Fruit fly (Drosophila melanogaster) whole organism, embryonic: ENCODE measurements around the gene CG7402.

Source experiments
- CG11247 ChIP-seq: fragments of 200-800 bp; sonication (Bioruptor generic); IDR thresholded peaks from 2 replicates; pipeline ENCODE4 v1.3.6; 2022; ENCODE audit warnings: missing biosample characterization, missing genetic modification characterization
- CG12155 ChIP-seq: fragments of 200-800 bp; sonication (Bioruptor generic); optimal IDR thresholded peaks from 3 replicates; lab custom pipeline; 2016; ENCODE audit warnings: missing biosample characterization, missing genetic modification characterization
- CG12219 ChIP-seq: fragments of 200-800 bp; sonication (Bioruptor generic); optimal IDR thresholded peaks from 3 replicates; lab custom pipeline; 2018; ENCODE audit warnings: missing biosample characterization, mild to moderate bottlenecking, missing genetic modification characterization
- CG12659 ChIP-seq: fragments of 200-800 bp; sonication (Bioruptor generic); optimal IDR thresholded peaks from 3 replicates; lab custom pipeline; 2017; ENCODE audit warnings: mild to moderate bottlenecking, missing biosample characterization, missing genetic modification reagents, missing genetic modification characterization
- CG13775 ChIP-seq: fragments of 200-800 bp; sonication (Bioruptor generic); optimal IDR thresholded peaks from 3 replicates; lab custom pipeline; 2017; ENCODE audit warnings: missing biosample characterization, mild to moderate bottlenecking, missing genetic modification characterization
- CG14050 ChIP-seq: fragments of 200-800 bp; sonication (Bioruptor generic); IDR thresholded peaks from 3 replicates; pipeline ENCODE4 v1.3.6; 2022; ENCODE audit warnings: missing biosample characterization, missing genetic modification characterization
- CG14441 ChIP-seq: fragments of 200-800 bp; sonication (Bioruptor generic); IDR thresholded peaks from 2 replicates; pipeline ENCODE4 v1.3.6; 2022; ENCODE audit warnings: missing biosample characterization, missing genetic modification characterization
- CG15269 ChIP-seq: fragments of 200-800 bp; sonication (Bioruptor generic); optimal IDR thresholded peaks from 2 replicates; lab custom pipeline; 2018; ENCODE audit warnings: missing biosample characterization, mild to moderate bottlenecking, missing genetic modification characterization, moderate library complexity
- CG15601 ChIP-seq: fragments of 200-800 bp; sonication (Bioruptor generic); optimal IDR thresholded peaks from 3 replicates; lab custom pipeline; 2019; ENCODE audit warnings: missing biosample characterization, mild to moderate bottlenecking, missing genetic modification characterization, moderate library complexity
- CG15696 ChIP-seq: fragments of 200-800 bp; sonication (Bioruptor generic); optimal IDR thresholded peaks from 2 replicates; lab custom pipeline; 2019; ENCODE audit warnings: missing biosample characterization, mild to moderate bottlenecking, missing genetic modification characterization, moderate library complexity
- CG17912 ChIP-seq: fragments of 200-800 bp; sonication (Bioruptor generic); optimal IDR thresholded peaks from 2 replicates; lab custom pipeline; 2018; ENCODE audit warnings: missing biosample characterization, mild to moderate bottlenecking, missing genetic modification characterization
- CG30020 ChIP-seq: fragments of 200-800 bp; optimal IDR thresholded peaks from 2 replicates; lab custom pipeline; 2019; ENCODE audit warnings: missing biosample characterization, mild to moderate bottlenecking, missing genetic modification characterization, moderate library complexity
- CG30431 ChIP-seq: fragments of 200-800 bp; sonication (Bioruptor generic); optimal IDR thresholded peaks from 2 replicates; lab custom pipeline; 2017; ENCODE audit warnings: missing biosample characterization, missing genetic modification characterization
- CG31224 ChIP-seq: fragments of 200-800 bp; sonication (Bioruptor generic); IDR thresholded peaks from 2 replicates; pipeline ENCODE4 v1.3.6; 2022; ENCODE audit warnings: missing biosample characterization, missing genetic modification characterization
- CG4730 ChIP-seq: fragments of 200-800 bp; sonication (Bioruptor generic); IDR thresholded peaks from 2 replicates; pipeline ENCODE4 v1.3.6; 2022; ENCODE audit warnings: missing biosample characterization, missing genetic modification characterization
- CG7372 ChIP-seq: fragments of 200-800 bp; sonication (Bioruptor generic); IDR thresholded peaks from 2 replicates; pipeline ENCODE4 v1.3.6; 2022; ENCODE audit warnings: missing biosample characterization, missing genetic modification characterization
- CG8478 ChIP-seq: fragments of >200 bp; optimal IDR thresholded peaks from 2 replicates; lab custom pipeline; 2018
- CG9876 ChIP-seq: fragments of 200-800 bp; sonication (Bioruptor generic); optimal IDR thresholded peaks from 2 replicates; lab custom pipeline; 2016; ENCODE audit warnings: missing biosample characterization, missing genetic modification characterization
- ERR ChIP-seq: fragments of 200-800 bp; sonication (Bioruptor generic); optimal IDR thresholded peaks from 2 replicates; lab custom pipeline; 2016; ENCODE audit warnings: missing biosample characterization, missing genetic modification characterization
- GATAe ChIP-seq: fragments of 200-800 bp; sonication (Bioruptor generic); conservative IDR thresholded peaks from 2 replicates; pipeline ENCODE4 v1.3.6; 2022; ENCODE audit warnings: missing biosample characterization, missing genetic modification characterization
- Gsc ChIP-seq: fragments of 200-800 bp; sonication (Bioruptor generic); IDR thresholded peaks from 2 replicates; pipeline ENCODE4 v1.3.6; 2022; ENCODE audit warnings: missing biosample characterization, missing genetic modification characterization
- H15 ChIP-seq: fragments of 200-800 bp; sonication (Bioruptor generic); IDR thresholded peaks from 3 replicates; pipeline ENCODE4 v1.3.6; 2022; ENCODE audit warnings: missing biosample characterization, missing genetic modification characterization
- HLH3B ChIP-seq: fragments of 200-800 bp; sonication (Bioruptor generic); IDR thresholded peaks from 2 replicates; pipeline ENCODE4 v1.3.6; 2022; ENCODE audit warnings: missing biosample characterization, missing genetic modification characterization
- Jarid2 ChIP-seq: fragments of 200-800 bp; sonication (Bioruptor generic); optimal IDR thresholded peaks from 3 replicates; lab custom pipeline; 2017; ENCODE audit warnings: mild to moderate bottlenecking, missing biosample characterization, missing genetic modification reagents, missing genetic modification characterization
- Nf-YB ChIP-seq: fragments of 200-800 bp; sonication (Bioruptor generic); optimal IDR thresholded peaks from 3 replicates; lab custom pipeline; 2019; ENCODE audit warnings: missing biosample characterization, mild to moderate bottlenecking, missing genetic modification characterization, moderate library complexity
- Poxn ChIP-seq: fragments of 200-800 bp; sonication (Bioruptor generic); IDR thresholded peaks from 2 replicates; pipeline ENCODE4 v1.3.6; 2022; ENCODE audit warnings: missing biosample characterization, missing genetic modification characterization
- Rx ChIP-seq: fragments of 200-800 bp; sonication (Bioruptor generic); IDR thresholded peaks from 2 replicates; pipeline ENCODE4 v1.3.6; 2022; ENCODE audit warnings: missing biosample characterization, missing genetic modification characterization
- Sin3A ChIP-seq: fragments of >200 bp; optimal IDR thresholded peaks from 2 replicates; lab custom pipeline; 2018
- Sry-β ChIP-seq: fragments of 200-800 bp; sonication (Bioruptor generic); optimal IDR thresholded peaks from 2 replicates; lab custom pipeline; 2018; ENCODE audit warnings: missing biosample characterization, mild to moderate bottlenecking, missing genetic modification characterization, moderate library complexity
- Usf ChIP-seq: fragments of 200-800 bp; sonication (Bioruptor generic); optimal IDR thresholded peaks from 2 replicates; lab custom pipeline; 2017; ENCODE audit warnings: missing genotype, missing biosample characterization, missing genetic modification characterization
- cato ChIP-seq: fragments of 200-800 bp; sonication (Bioruptor generic); optimal IDR thresholded peaks from 2 replicates; lab custom pipeline; 2016; ENCODE audit warnings: missing biosample characterization, missing genetic modification characterization, borderline replicate concordance
- croc ChIP-seq: fragments of 200-800 bp; sonication (Bioruptor generic); conservative IDR thresholded peaks from 3 replicates; pipeline ENCODE4 v1.3.6; 2022; ENCODE audit warnings: missing biosample characterization, missing genetic modification characterization
- crol ChIP-seq: fragments of 200-800 bp; sonication (Bioruptor generic); IDR thresholded peaks from 2 replicates; pipeline ENCODE4 v1.3.6; 2022; ENCODE audit warnings: missing biosample characterization, missing genetic modification characterization
- gsb-n ChIP-seq: fragments of 200-800 bp; sonication (Bioruptor generic); optimal IDR thresholded peaks from 3 replicates; lab custom pipeline; 2018; ENCODE audit warnings: missing biosample characterization, mild to moderate bottlenecking, missing genetic modification characterization
- h ChIP-seq: fragments of >200 bp; optimal IDR thresholded peaks from 2 replicates; lab custom pipeline; 2017
- jumu ChIP-seq: fragments of 200-800 bp; sonication (Bioruptor generic); optimal IDR thresholded peaks from 3 replicates; lab custom pipeline; 2016; ENCODE audit warnings: missing biosample characterization, missing genetic modification characterization
- ken ChIP-seq: fragments of 200-800 bp; sonication (Bioruptor generic); IDR thresholded peaks from 3 replicates; pipeline ENCODE4 v1.3.6; 2022; ENCODE audit warnings: missing biosample characterization, missing genetic modification characterization
- kni ChIP-seq: fragments of 200-800 bp; sonication (Bioruptor generic); optimal IDR thresholded peaks from 3 replicates; lab custom pipeline; 2017; ENCODE audit warnings: mild to moderate bottlenecking, missing biosample characterization, missing genetic modification reagents, missing genetic modification characterization
- mam ChIP-seq: fragments of 200-800 bp; sonication (Bioruptor generic); optimal IDR thresholded peaks from 3 replicates; lab custom pipeline; 2016; ENCODE audit warnings: missing biosample characterization, missing genetic modification characterization
- oc ChIP-seq: fragments of 200-800 bp; sonication (Bioruptor generic); optimal IDR thresholded peaks from 2 replicates; lab custom pipeline; 2018; ENCODE audit warnings: missing biosample characterization, mild to moderate bottlenecking, missing genetic modification characterization, moderate library complexity
- otp ChIP-seq: fragments of 200-800 bp; sonication (Bioruptor generic); IDR thresholded peaks from 3 replicates; pipeline ENCODE4, ENCODE4 v1.3.6; 2022; ENCODE audit warnings: missing biosample characterization, missing genetic modification characterization
- pan ChIP-seq, 4 experiments: fragments of >200 bp in 3 of 4; fragments of 200-800 bp in 1 of 4; sonication (Bioruptor generic) in 1 of 4; optimal IDR thresholded peaks in 3 of 4; IDR thresholded peaks in 1 of 4; 2 replicates each; pipeline versions ENCODE4 v1.3.6 to Lab custom; 2017 to 2022; ENCODE audit warnings: missing biosample characterization in 2 of 4, missing genetic modification characterization in 2 of 4, mixed read lengths in 1 of 4
- pum ChIP-seq: fragments of 200-800 bp; sonication (Bioruptor generic); optimal IDR thresholded peaks from 2 replicates; lab custom pipeline; 2016; ENCODE audit warnings: missing biosample characterization, missing genetic modification characterization
- schlank ChIP-seq: fragments of 200-800 bp; sonication (Bioruptor generic); optimal IDR thresholded peaks from 2 replicates; lab custom pipeline; 2018; ENCODE audit warnings: missing biosample characterization, mild to moderate bottlenecking, missing genetic modification characterization
- sima ChIP-seq: fragments of 200-800 bp; sonication (Bioruptor generic); optimal IDR thresholded peaks from 2 replicates; lab custom pipeline; 2016; ENCODE audit warnings: missing biosample characterization, missing genetic modification characterization
- sna ChIP-seq: fragments of 200-800 bp; sonication (Bioruptor generic); IDR thresholded peaks from 2 replicates; pipeline ENCODE4 v1.3.6; 2022; ENCODE audit warnings: missing biosample characterization, missing genetic modification characterization; ENCODE audit not compliant: partially characterized antibody
- sob ChIP-seq: fragments of 200-800 bp; sonication (Bioruptor generic); IDR thresholded peaks from 2 replicates; pipeline ENCODE4 v1.3.6; 2022; ENCODE audit warnings: missing biosample characterization, missing genetic modification characterization
- tap ChIP-seq: fragments of 200-800 bp; optimal IDR thresholded peaks from 3 replicates; lab custom pipeline; 2019; ENCODE audit warnings: missing biosample characterization, mild to moderate bottlenecking, missing genetic modification characterization, moderate library complexity
- tin ChIP-seq: fragments of 200-800 bp; sonication (Bioruptor generic); optimal IDR thresholded peaks from 3 replicates; lab custom pipeline; 2016; ENCODE audit warnings: missing biosample characterization, missing genetic modification characterization
- ttk ChIP-seq: fragments of 200-800 bp; sonication (Bioruptor generic); IDR thresholded peaks from 2 replicates; pipeline ENCODE4 v2.1.2; 2022; ENCODE audit warnings: missing biosample characterization, missing genetic modification characterization
- twi ChIP-seq: fragments of 200-800 bp; optimal IDR thresholded peaks from 2 replicates; lab custom pipeline; 2019; ENCODE audit warnings: missing biosample characterization, mild to moderate bottlenecking, missing genetic modification characterization, moderate library complexity
- tx ChIP-seq: fragments of 200-800 bp; sonication (Bioruptor generic); optimal IDR thresholded peaks from 2 replicates; lab custom pipeline; 2016; ENCODE audit warnings: missing biosample characterization, missing genetic modification characterization

CG7402 gene

DNA sequence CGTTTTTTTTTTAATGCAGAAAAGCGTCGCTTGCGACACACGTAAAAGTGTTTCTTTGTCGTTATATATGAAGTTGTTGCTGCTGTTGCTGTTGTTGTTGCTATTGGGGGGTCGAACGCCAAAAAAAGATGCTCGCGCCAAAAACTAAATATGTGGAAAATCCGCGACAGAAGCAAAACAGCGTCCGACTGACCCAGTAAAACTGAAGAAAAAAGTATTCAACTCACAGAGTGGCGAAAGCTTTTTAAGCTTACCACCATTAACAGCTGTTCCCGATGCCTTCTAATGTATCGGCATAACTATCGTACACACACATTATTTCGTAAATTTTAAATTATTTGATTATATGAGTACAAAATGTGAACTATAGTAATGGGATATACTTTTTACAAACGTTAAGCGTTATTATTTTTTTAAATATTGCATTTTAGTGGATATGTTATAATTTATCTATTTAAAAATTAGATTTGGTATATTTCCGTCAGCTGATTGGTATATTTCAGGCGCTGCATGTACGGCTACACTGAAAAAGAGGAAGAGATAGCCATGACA is 20.2 kb downstream of the CG7402 start, which contains the start of the genes Prestin and Wdr92 (continued):
- no peak for TF ChIP-seq pum (GFP tag; lab: Kevin White, UChicago)
- peak; percentile 94 for TF ChIP-seq sna
- peak; percentile 8 for TF ChIP-seq ERR (GFP tag; lab: Kevin White, UChicago)
- TF ChIP-seq CG7372 (GFP tag; lab: Robert Waterston, UW), result no peak
- no peak for TF ChIP-seq tap
- TF ChIP-seq CG15601 (tag; lab: Kevin White, UChicago), result peak; percentile 51
- no peak for TF ChIP-seq kni (GFP tag; lab: Kevin White, UChicago)
- no peak for TF ChIP-seq CG12219 (GFP tag; lab: Kevin White, UChicago)
- no peak for TF ChIP-seq CG30431
- no peak for TF ChIP-seq Poxn (GFP tag; lab: Robert Waterston, UW)
- no peak for TF ChIP-seq CG14441
- TF ChIP-seq CG12155 (GFP tag; lab: Kevin White, UChicago), result no peak
- no peak for TF ChIP-seq pan (optimal IDR thresholded peaks at IDR 0.05; lab: Kevin White, UChicago)
- TF ChIP-seq pan (GFP tag; optimal IDR thresholded peaks at IDR 0.05 in 1 of 2, IDR thresholded peaks at IDR 0.05 in 1 of 2), result no peak
- TF ChIP-seq, all 482 proteins: peak for 160

DNA sequence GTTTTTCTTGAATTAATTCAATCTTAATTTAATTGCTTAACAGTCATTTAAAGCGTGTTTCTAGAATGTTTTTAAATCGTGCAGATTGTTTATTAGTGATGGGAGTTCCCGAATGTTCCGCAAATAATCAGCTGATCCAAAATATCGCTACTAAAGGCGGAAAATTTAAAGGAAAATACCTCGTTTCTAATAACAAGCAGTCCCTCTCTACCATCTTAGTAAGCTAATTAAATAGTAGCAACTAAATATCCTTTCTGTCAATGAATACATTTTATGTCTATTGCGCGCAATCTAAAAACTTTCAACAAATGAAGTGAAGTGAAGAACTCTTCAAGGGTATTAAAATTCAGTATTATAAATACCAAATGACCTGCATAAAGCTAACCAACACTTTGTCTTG is 24.9 kb downstream of the CG7402 start, which contains the start of gene CG5290:
CG5290 (minus strand) TSS at position 118 of the 400 bp plus-strand sequence.
- peak; percentile 30 for TF ChIP-seq tx (GFP tag; lab: Kevin White, UChicago)
- no peak for TF ChIP-seq croc (GFP tag; lab: Robert Waterston, UW)
- TF ChIP-seq gsb-n (tag; lab: Kevin White, UChicago), result no peak
- TF ChIP-seq CG9876, result no peak
- peak; percentile 11 for TF ChIP-seq cato (GFP tag; lab: Kevin White, UChicago)
- TF ChIP-seq CG30020 (tag; lab: Kevin White, UChicago), result no peak
- no peak for TF ChIP-seq Usf
- TF ChIP-seq Sin3A, result peak; percentile 4
- no peak for TF ChIP-seq tin (GFP tag; lab: Kevin White, UChicago)
- TF ChIP-seq Jarid2 (GFP tag; lab: Kevin White, UChicago), result no peak
- TF ChIP-seq sima (GFP tag; lab: Kevin White, UChicago), result no peak
- TF ChIP-seq otp (GFP tag; lab: Robert Waterston, UW), result no peak
- TF ChIP-seq CG15269 (tag; lab: Kevin White, UChicago), result no peak
- TF ChIP-seq CG15696 (tag; lab: Kevin White, UChicago), result no peak
- no peak for TF ChIP-seq CG4730 (GFP tag; lab: Robert Waterston, UW)
- peak; percentile 57 for TF ChIP-seq ERR (GFP tag; lab: Kevin White, UChicago)
- no peak for TF ChIP-seq CG31224
- TF ChIP-seq crol (GFP tag; lab: Robert Waterston, UW), result no peak
- TF ChIP-seq ttk, result no peak
- TF ChIP-seq CG11247 (GFP tag; lab: Robert Waterston, UW), result no peak
- peak; percentile 27 for TF ChIP-seq jumu (GFP tag; lab: Kevin White, UChicago)
- no peak for TF ChIP-seq sob (GFP tag; lab: Robert Waterston, UW)
- no peak for TF ChIP-seq Nf-YB (GFP tag; lab: Kevin White, UChicago)
- TF ChIP-seq Rx (GFP tag; lab: Robert Waterston, UW), result no peak
- TF ChIP-seq HLH3B (GFP tag; lab: Robert Waterston, UW), result no peak
- TF ChIP-seq mam (GFP tag; lab: Kevin White, UChicago), result peak; percentile 52
- TF ChIP-seq h (lab: Kevin White, UChicago), result no peak
- no peak for TF ChIP-seq ken
- peak; percentile 46 for TF ChIP-seq CG12659 (GFP tag; lab: Kevin White, UChicago)
- TF ChIP-seq Sry-β (GFP tag; lab: Kevin White, UChicago), result no peak
- no peak for TF ChIP-seq twi (tag; lab: Kevin White, UChicago)
- TF ChIP-seq GATAe, result no peak
- no peak for TF ChIP-seq CG17912 (GFP tag; lab: Kevin White, UChicago)
- TF ChIP-seq H15 (GFP tag; lab: Robert Waterston, UW), result no peak
- TF ChIP-seq Gsc (GFP tag; lab: Robert Waterston, UW), result no peak
- peak; percentile 33 for TF ChIP-seq CG13775 (GFP tag; lab: Kevin White, UChicago)
- no peak for TF ChIP-seq CG14050
- no peak for TF ChIP-seq CG8478 (lab: Kevin White, UChicago)
- no peak for TF ChIP-seq oc (tag; lab: Kevin White, UChicago)
- no peak for TF ChIP-seq schlank (tag; lab: Kevin White, UChicago)
